Worm (Caenorhabditis elegans) whole organism, L1 larva: Measurements from ENCODE around the gene AH10.2.
"Not testable (repeated sequence)": the region's sequence is repeated elsewhere in the genome, so short reads cannot be mapped to it uniquely, and the experiment has no call there.

Experiments
- C34B4.2 ChIP-seq: sonication (generic microtip); optimal IDR thresholded peaks from 2 replicates; lab custom pipeline; 2017; ENCODE audit warnings: mild to moderate bottlenecking, missing genetic modification characterization, missing compliant biosample characterization
- ceh-88 ChIP-seq: fragments of 200-800 bp; sonication (Bioruptor generic); IDR thresholded peaks from 2 replicates; pipeline ENCODE4 v1.3.6; 2022; ENCODE audit warnings: missing genetic modification characterization, missing compliant biosample characterization
- lin-13 ChIP-seq: fragments of 150-350 bp; optimal IDR thresholded peaks from 2 replicates; lab custom pipeline; 2014; ENCODE audit warnings: missing biosample characterization, missing genetic modification reagents, missing genetic modification characterization
- lin-15B ChIP-seq: fragments of 150-350 bp; sonication (generic microtip); optimal IDR thresholded peaks from 3 replicates; lab custom pipeline; 2014; ENCODE audit warnings: missing biosample characterization, missing genetic modification characterization
- lir-3 ChIP-seq: sonication (generic microtip); optimal IDR thresholded peaks from 2 replicates; lab custom pipeline; 2016; ENCODE audit warnings: mild to moderate bottlenecking, missing genetic modification characterization, moderate library complexity, missing compliant biosample characterization; ENCODE audit not compliant: poor library complexity
- mep-1 ChIP-seq: fragments of 150-350 bp; optimal IDR thresholded peaks from 2 replicates; lab custom pipeline; 2014; ENCODE audit warnings: missing biosample characterization, missing genetic modification characterization
- nhr-237 ChIP-seq: fragments of 150-350 bp; optimal IDR thresholded peaks from 2 replicates; lab custom pipeline; 2014; ENCODE audit warnings: missing biosample characterization, missing genetic modification characterization
- nhr-28 ChIP-seq: fragments of 150-350 bp; optimal IDR thresholded peaks from 2 replicates; lab custom pipeline; 2014; ENCODE audit warnings: missing biosample characterization, missing genetic modification characterization
- sox-4 ChIP-seq: sonication (generic microtip); optimal IDR thresholded peaks from 2 replicates; lab custom pipeline; 2016; ENCODE audit warnings: missing genetic modification characterization, missing compliant biosample characterization
- sptf-1 ChIP-seq: fragments of 150-350 bp; optimal IDR thresholded peaks from 2 replicates; lab custom pipeline; 2014; ENCODE audit warnings: missing biosample characterization, missing genetic modification characterization
- swsn-7 ChIP-seq: sonication (generic microtip); optimal IDR thresholded peaks from 2 replicates; lab custom pipeline; 2016; ENCODE audit warnings: missing genetic modification characterization, missing compliant biosample characterization
- unc-62 ChIP-seq: fragments of 150-350 bp; optimal IDR thresholded peaks from 2 replicates; lab custom pipeline; 2014; ENCODE audit warnings: missing biosample characterization, missing genetic modification reagents, missing genetic modification characterization
- zag-1 ChIP-seq: fragments of 150-350 bp; optimal IDR thresholded peaks from 2 replicates; lab custom pipeline; 2014; ENCODE audit warnings: missing biosample characterization, missing genetic modification characterization

- TF ChIP-seq swsn-7 (tag; lab: Kevin White, UChicago); unc-62 (GFP tag; lab: Kevin White, UChicago); nhr-237 (tag; lab: Kevin White, UChicago); mep-1 (tag; lab: Kevin White, UChicago); sox-4; lin-15B; sptf-1; lir-3 (tag; lab: Kevin White, UChicago); ceh-88; C34B4.2 (tag; lab: Kevin White, UChicago); lin-13; zag-1 (tag; lab: Kevin White, UChicago); nhr-28 (tag; lab: Kevin White, UChicago): not testable (repeated sequence)
These were observed 18.8 kb upstream of the AH10.2 start, which contains the start of gene AH10.4 for ce11 chrV:14137766-14138165.
